Worm (Caenorhabditis elegans) whole organism, young adult: ENCODE data around the gene mat-2.
A peak's percentile ranks its signal among the peaks of the same experiment; 100 is the strongest.

ENCODE experiments used
- F10E7.11 ChIP-seq: sonication (generic microtip); optimal IDR thresholded peaks from 2 replicates; lab custom pipeline; 2017; ENCODE audit warnings: mild to moderate bottlenecking, missing genetic modification characterization, moderate library complexity, missing compliant biosample characterization
- F23B12.7 ChIP-seq: sonication (generic microtip); optimal IDR thresholded peaks from 2 replicates; lab custom pipeline; 2017; ENCODE audit warnings: missing genetic modification characterization, mild to moderate bottlenecking, missing compliant biosample characterization, antibody characterized with exemption, moderate library complexity; ENCODE audit not compliant: insufficient read depth
- F33H1.4 ChIP-seq: fragments of 200-800 bp; sonication (Bioruptor generic); IDR thresholded peaks from 2 replicates; pipeline ENCODE4 v1.3.6; 2022; ENCODE audit warnings: missing genetic modification reagents, missing genetic modification characterization, missing compliant biosample characterization
- F49E8.2 ChIP-seq: sonication (generic microtip); optimal IDR thresholded peaks from 3 replicates; lab custom pipeline; 2017; ENCODE audit warnings: missing genetic modification characterization, mild to moderate bottlenecking, missing compliant biosample characterization, antibody characterized with exemption, moderate library complexity; ENCODE audit not compliant: insufficient read depth
- T26A5.8 ChIP-seq: sonication (generic microtip); optimal IDR thresholded peaks from 2 replicates; lab custom pipeline; 2016; ENCODE audit warnings: missing genetic modification characterization, missing compliant biosample characterization
- Y67H2A.10 ChIP-seq: fragments of 200-800 bp; sonication (Bioruptor generic); conservative IDR thresholded peaks from 2 replicates; pipeline ENCODE4 v1.3.6; 2022; ENCODE audit warnings: missing genetic modification reagents, missing genetic modification characterization, missing compliant biosample characterization
- ama-1 ChIP-seq, 3 experiments: fragments of 150-350 bp in 1 of 3; sonication (generic microtip) in 2 of 3; optimal IDR thresholded peaks; 2 replicates each; lab custom pipeline; 2014 to 2018; ENCODE audit warnings: missing biosample characterization in 2 of 3, missing genetic modification characterization in 2 of 3, missing genetic modification reagents in 2 of 3
- athp-1 ChIP-seq: sonication (generic microtip); optimal IDR thresholded peaks from 2 replicates; lab custom pipeline; 2017; ENCODE audit warnings: mild to moderate bottlenecking, missing genetic modification characterization, missing compliant biosample characterization
- attf-3 ChIP-seq: fragments of 200-800 bp; sonication (Bioruptor generic); conservative IDR thresholded peaks from 2 replicates; pipeline ENCODE4 v1.3.6; 2022; ENCODE audit warnings: missing genetic modification reagents, missing genetic modification characterization, missing compliant biosample characterization
- attf-5 ChIP-seq: fragments of 200-800 bp; sonication (Bioruptor generic); optimal IDR thresholded peaks from 2 replicates; lab custom pipeline; 2018; ENCODE audit warnings: mild to moderate bottlenecking, missing genetic modification characterization, missing compliant biosample characterization
- ccch-3 ChIP-seq: fragments of 200-800 bp; sonication (Bioruptor generic); optimal IDR thresholded peaks from 2 replicates; lab custom pipeline; 2018; ENCODE audit warnings: mild to moderate bottlenecking, missing genetic modification characterization, missing compliant biosample characterization
- cebp-1 ChIP-seq, 2 experiments: fragments of 200-800 bp in 1 of 2; sonication (Bioruptor generic) in 1 of 2; sonication (generic microtip) in 1 of 2; IDR thresholded peaks in 1 of 2; optimal IDR thresholded peaks in 1 of 2; 2 replicates each; pipeline versions ENCODE4 v1.3.6 to Lab custom; 2017 to 2022; ENCODE audit warnings: missing compliant biosample characterization in 2 of 2, missing genetic modification characterization in 2 of 2, mild to moderate bottlenecking in 1 of 2, missing genetic modification reagents in 1 of 2, moderate library complexity in 1 of 2
- ceh-91 ChIP-seq: fragments of 200-800 bp; sonication (Bioruptor generic); IDR thresholded peaks from 2 replicates; pipeline ENCODE4 v1.3.6; 2022; ENCODE audit warnings: missing genetic modification reagents, missing genetic modification characterization, missing compliant biosample characterization
- die-1 ChIP-seq: sonication (generic microtip); optimal IDR thresholded peaks from 2 replicates; lab custom pipeline; 2016; ENCODE audit warnings: missing genotype, mild to moderate bottlenecking, missing genetic modification characterization, missing compliant biosample characterization
- dox-1 ChIP-seq: fragments of 200-800 bp; sonication (Bioruptor generic); IDR thresholded peaks from 2 replicates; pipeline ENCODE4 v1.3.6; 2022; ENCODE audit warnings: missing genetic modification reagents, missing genetic modification characterization, missing compliant biosample characterization
- dpl-1 ChIP-seq: fragments of 150-350 bp; optimal IDR thresholded peaks from 2 replicates; lab custom pipeline; 2014; ENCODE audit warnings: missing biosample characterization, missing genetic modification reagents, missing genetic modification characterization
- efl-1 ChIP-seq: fragments of 150-350 bp; optimal IDR thresholded peaks from 2 replicates; lab custom pipeline; 2014; ENCODE audit warnings: missing biosample characterization, missing genetic modification reagents, missing genetic modification characterization
- fkh-3 ChIP-seq: sonication (generic microtip); optimal IDR thresholded peaks from 2 replicates; lab custom pipeline; 2016; ENCODE audit warnings: mild to moderate bottlenecking, missing genetic modification characterization, missing compliant biosample characterization
- gei-17 ChIP-seq: fragments of 200-800 bp; sonication (Bioruptor generic); optimal IDR thresholded peaks from 2 replicates; lab custom pipeline; 2018; ENCODE audit warnings: mild to moderate bottlenecking, missing genetic modification characterization, missing compliant biosample characterization
- hsf-1 ChIP-seq: fragments of 200-800 bp; sonication (Bioruptor generic); IDR thresholded peaks from 2 replicates; pipeline ENCODE4 v1.3.6; 2022; ENCODE audit warnings: missing genetic modification reagents, missing genetic modification characterization, missing compliant biosample characterization
- lin-26 ChIP-seq: fragments of 200-800 bp; sonication (Bioruptor generic); IDR thresholded peaks from 2 replicates; pipeline ENCODE4 v1.3.6; 2022; ENCODE audit warnings: missing genetic modification reagents, missing genetic modification characterization, missing compliant biosample characterization
- lin-35 ChIP-seq, 3 experiments: fragments of 150-350 bp in 2 of 3; sonication (generic microtip) in 1 of 3; optimal IDR thresholded peaks; 2 replicates each; lab custom pipeline; 2014 to 2018; ENCODE audit warnings: missing biosample characterization in 3 of 3, missing genetic modification characterization in 3 of 3, missing genetic modification reagents in 3 of 3
- lir-1 ChIP-seq: fragments of 200-800 bp; sonication (Bioruptor generic); conservative IDR thresholded peaks from 2 replicates; pipeline ENCODE4 v1.3.6; 2022; ENCODE audit warnings: missing genetic modification reagents, missing genetic modification characterization, missing compliant biosample characterization
- lsl-1 ChIP-seq: fragments of 200-800 bp; sonication (Bioruptor generic); optimal IDR thresholded peaks from 2 replicates; lab custom pipeline; 2018; ENCODE audit warnings: mild to moderate bottlenecking, missing genetic modification characterization, moderate library complexity, missing compliant biosample characterization
- madf-10 ChIP-seq: sonication (generic microtip); optimal IDR thresholded peaks from 2 replicates; lab custom pipeline; 2016; ENCODE audit warnings: mild to moderate bottlenecking, missing genetic modification characterization, missing compliant biosample characterization
- madf-6 ChIP-seq: fragments of 200-800 bp; sonication (Bioruptor generic); IDR thresholded peaks from 2 replicates; pipeline ENCODE4 v1.3.6; 2022; ENCODE audit warnings: missing genetic modification reagents, missing genetic modification characterization, missing compliant biosample characterization
- mcd-1 ChIP-seq: fragments of 200-800 bp; sonication (Bioruptor generic); IDR thresholded peaks from 2 replicates; pipeline ENCODE4 v1.3.6; 2022; ENCODE audit warnings: missing genetic modification reagents, missing genetic modification characterization, missing compliant biosample characterization
- mes-4 ChIP-seq: sonication (generic microtip); optimal IDR thresholded peaks from 2 replicates; lab custom pipeline; 2016; ENCODE audit warnings: missing genotype, missing genetic modification characterization, missing compliant biosample characterization
- nfya-1 ChIP-seq: sonication (generic microtip); optimal IDR thresholded peaks from 2 replicates; lab custom pipeline; 2017; ENCODE audit warnings: antibody characterized with exemption, missing compliant biosample characterization, missing genetic modification characterization, borderline replicate concordance; ENCODE audit not compliant: insufficient read depth
- nfya-2 ChIP-seq: fragments of 200-800 bp; sonication (Bioruptor generic); IDR thresholded peaks from 2 replicates; pipeline ENCODE4 v1.3.6; 2022; ENCODE audit warnings: missing genetic modification reagents, missing genetic modification characterization, missing compliant biosample characterization
- nhr-120 ChIP-seq: fragments of 200-800 bp; sonication (Bioruptor generic); IDR thresholded peaks from 2 replicates; pipeline ENCODE4 v1.3.6; 2022; ENCODE audit warnings: missing genetic modification characterization, missing compliant biosample characterization
- nhr-90 ChIP-seq: sonication (generic microtip); optimal IDR thresholded peaks from 2 replicates; lab custom pipeline; 2016; ENCODE audit warnings: missing genotype, mild to moderate bottlenecking, missing genetic modification characterization, missing compliant biosample characterization
- rcor-1 ChIP-seq: fragments of 200-800 bp; sonication (Bioruptor generic); IDR thresholded peaks from 2 replicates; pipeline ENCODE4 v1.3.6; 2022; ENCODE audit warnings: missing genetic modification reagents, missing genetic modification characterization, missing compliant biosample characterization
- rec-8 ChIP-seq, 2 experiments: sonication (generic microtip); optimal IDR thresholded peaks; 2 replicates each; lab custom pipeline; 2016; ENCODE audit warnings: mild to moderate bottlenecking in 2 of 2, missing genetic modification characterization in 2 of 2, missing genetic modification reagents in 2 of 2, missing genotype in 2 of 2, missing biosample characterization in 1 of 2, missing compliant biosample characterization in 1 of 2, moderate library complexity in 1 of 2
- repo-1 ChIP-seq: sonication (generic microtip); optimal IDR thresholded peaks from 2 replicates; lab custom pipeline; 2017; ENCODE audit warnings: mild to moderate bottlenecking, missing genetic modification characterization, missing compliant biosample characterization
- snpc-1.3 ChIP-seq: sonication (generic microtip); optimal IDR thresholded peaks from 2 replicates; lab custom pipeline; 2017; ENCODE audit warnings: missing genetic modification characterization, mild to moderate bottlenecking, missing compliant biosample characterization, antibody characterized with exemption, moderate library complexity, missing genotype, missing genetic modification reagents; ENCODE audit not compliant: insufficient read depth
- snpc-3.4 ChIP-seq: sonication (generic microtip); optimal IDR thresholded peaks from 2 replicates; lab custom pipeline; 2017; ENCODE audit warnings: missing genetic modification characterization, mild to moderate bottlenecking, missing compliant biosample characterization, antibody characterized with exemption, moderate library complexity, missing genotype, missing genetic modification reagents
- somi-1 ChIP-seq: fragments of 200-800 bp; sonication (Bioruptor generic); optimal IDR thresholded peaks from 2 replicates; lab custom pipeline; 2018; ENCODE audit warnings: mild to moderate bottlenecking, missing genetic modification characterization, missing compliant biosample characterization
- sptf-2 ChIP-seq: fragments of 200-800 bp; sonication (Bioruptor generic); optimal IDR thresholded peaks from 2 replicates; lab custom pipeline; 2018; ENCODE audit warnings: mild to moderate bottlenecking, missing genetic modification characterization, missing compliant biosample characterization
- tbp1 ChIP-seq: fragments of 200-800 bp; sonication (Bioruptor generic); optimal IDR thresholded peaks from 2 replicates; lab custom pipeline; 2018; ENCODE audit warnings: mild to moderate bottlenecking, missing genetic modification characterization, missing compliant biosample characterization
- tlf-1 ChIP-seq: fragments of 200-800 bp; sonication (Bioruptor generic); optimal IDR thresholded peaks from 2 replicates; lab custom pipeline; 2018; ENCODE audit warnings: mild to moderate bottlenecking, missing genetic modification characterization, missing compliant biosample characterization
- unc-130 ChIP-seq: sonication (generic microtip); optimal IDR thresholded peaks from 2 replicates; lab custom pipeline; 2016; ENCODE audit warnings: missing genetic modification reagents, missing genetic modification characterization, missing compliant biosample characterization
- xnd-1 ChIP-seq: sonication (generic microtip); optimal IDR thresholded peaks from 2 replicates; lab custom pipeline; 2016; ENCODE audit warnings: missing genotype, missing genetic modification reagents, missing genetic modification characterization, missing compliant biosample characterization

Gene mat-2

DNA sequence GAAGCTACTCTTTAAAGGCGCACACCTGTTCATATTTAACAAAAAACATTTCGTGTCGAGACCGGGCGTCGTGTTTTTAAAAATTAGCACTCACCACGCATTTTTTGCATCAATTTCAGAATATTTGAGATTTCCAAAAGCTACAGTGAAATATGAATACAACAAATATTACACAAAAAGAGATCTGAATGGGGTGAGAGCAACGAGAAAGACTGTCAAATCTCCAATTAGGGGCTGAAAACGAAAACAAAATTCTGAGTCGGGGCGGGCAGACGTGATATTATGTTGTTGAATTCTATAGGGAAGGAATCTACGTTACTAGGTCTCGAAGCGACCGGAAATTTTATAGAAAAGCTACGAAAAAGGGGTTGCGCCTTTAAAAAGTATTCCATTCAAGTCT, 8.9 kb upstream of the mat-2 start, which contains the start of gene C09H10.5:
TSS of gene C09H10.5 (minus strand) at position 101 of the 400 bp plus-strand sequence.
- no peak for TF ChIP-seq gei-17 (GFP tag; lab: Kevin White, UChicago)
- TF ChIP-seq attf-3 = no peak
- TF ChIP-seq ama-1 (optimal IDR thresholded peaks at IDR 0.05; lab: Kevin White, UChicago) = no peak
- TF ChIP-seq ama-1 (GFP tag; optimal IDR thresholded peaks at IDR 0.05; lab: Kevin White, UChicago) = no peak
- no peak for TF ChIP-seq attf-5 (GFP tag; lab: Kevin White, UChicago)
- no peak for TF ChIP-seq lir-1
- TF ChIP-seq sptf-2 (GFP tag; lab: Kevin White, UChicago) = no peak
- TF ChIP-seq F10E7.11 (tag; lab: Kevin White, UChicago) = no peak
- TF ChIP-seq die-1 (tag; lab: Kevin White, UChicago) = no peak
- TF ChIP-seq mes-4 (tag; lab: Kevin White, UChicago) = no peak
- no peak for TF ChIP-seq nhr-90 (tag; lab: Kevin White, UChicago)
- TF ChIP-seq fkh-3 = no peak
- TF ChIP-seq F23B12.7 (tag; lab: Kevin White, UChicago) = no peak
- TF ChIP-seq repo-1 (tag; lab: Kevin White, UChicago) = no peak

ce11 chrII:11104162-11104561, 8.4 kb upstream of the mat-2 start, which contains the start of gene C09H10.9:
C09H10.9 (plus strand) TSS chrII:11104462.
- TF ChIP-seq rec-8 (tag; optimal IDR thresholded peaks at IDR 0.05; lab: Kevin White, UChicago) = no peak
- TF ChIP-seq Y67H2A.10 (GFP tag; lab: Robert Waterston, UW) = no peak
- TF ChIP-seq snpc-3.4 = no peak
- no peak for TF ChIP-seq unc-130 (GFP tag; lab: Kevin White, UChicago)
- no peak for TF ChIP-seq nhr-120

- TF ChIP-seq snpc-1.3 (tag; lab: Kevin White, UChicago) = peak; percentile 70
- TF ChIP-seq ceh-91 (GFP tag; lab: Robert Waterston, UW) = peak; percentile 58; the same call in 1 of the 2 replicates
- no peak for TF ChIP-seq somi-1 (GFP tag; lab: Kevin White, UChicago)
- TF ChIP-seq madf-6 (GFP tag; lab: Robert Waterston, UW) = peak; percentile 90
- no peak for TF ChIP-seq mcd-1 (GFP tag; lab: Robert Waterston, UW)
- no peak for TF ChIP-seq nfya-2 (GFP tag; lab: Robert Waterston, UW)
- TF ChIP-seq lir-1 = no peak
- no peak for TF ChIP-seq madf-10 (tag; lab: Kevin White, UChicago)
- TF ChIP-seq cebp-1 (GFP tag; IDR thresholded peaks at IDR 0.05; lab: Robert Waterston, UW) = no peak
- peak; percentile 19 for TF ChIP-seq cebp-1 (tag; optimal IDR thresholded peaks at IDR 0.05; lab: Kevin White, UChicago)
- TF ChIP-seq xnd-1 (tag; lab: Kevin White, UChicago) = peak; percentile 30
- TF ChIP-seq nfya-1 (tag; lab: Kevin White, UChicago) = no peak
- peak; percentile 50 for TF ChIP-seq F49E8.2
- TF ChIP-seq dpl-1 (GFP tag; lab: Kevin White, UChicago) = peak; percentile 83
- no peak for TF ChIP-seq tlf-1 (GFP tag; lab: Kevin White, UChicago)
- TF ChIP-seq lsl-1 (GFP tag; lab: Kevin White, UChicago) = peak; percentile 91
- peak in 1 of 3 experiments; percentile 3 for TF ChIP-seq lin-35 (GFP tag; optimal IDR thresholded peaks at IDR 0.05; lab: Kevin White, UChicago)
- TF ChIP-seq T26A5.8 (tag; lab: Kevin White, UChicago) = no peak
- peak; percentile 94 for TF ChIP-seq efl-1 (GFP tag; lab: Kevin White, UChicago)
- no peak for TF ChIP-seq ccch-3 (GFP tag; lab: Kevin White, UChicago)
- TF ChIP-seq tbp1 (GFP tag; lab: Kevin White, UChicago) = peak; percentile 12
- TF ChIP-seq lin-26 (GFP tag; lab: Robert Waterston, UW) = peak; percentile 48; the same call in 1 of the 2 replicates
- TF ChIP-seq dox-1 (GFP tag; lab: Robert Waterston, UW) = peak; percentile 38; the same call in 1 of the 2 replicates
- TF ChIP-seq rcor-1 (GFP tag; lab: Robert Waterston, UW) = 0 out of 2 replicates have a peak, but pooled peaks have one; percentile 6
- peak; percentile 69; the same call in 1 of the 2 replicates for TF ChIP-seq hsf-1 (GFP tag; lab: Robert Waterston, UW)
- TF ChIP-seq athp-1 (tag; lab: Kevin White, UChicago) = no peak
- peak; percentile 70 for TF ChIP-seq F33H1.4 (GFP tag; lab: Robert Waterston, UW)
These were observed 6.4 kb upstream of the mat-2 start, which contains the start of gene nasp-1 for ce11 chrII:11105981-11106711. nasp-1 (plus strand) TSS chrII:11106612.
